Fruit fly (Drosophila melanogaster) whole organism, adult: ENCODE measurements around the gene CG5011.

ENCODE experiments used
- CG11617 ChIP-seq: fragments of 200-800 bp; sonication (Bioruptor generic); optimal IDR thresholded peaks from 2 replicates; lab custom pipeline; 2017; ENCODE audit warnings: mild to moderate bottlenecking, missing biosample characterization, missing genetic modification reagents, missing genetic modification characterization
- CG12768 ChIP-seq: fragments of 200-800 bp; sonication (Bioruptor generic); optimal IDR thresholded peaks from 2 replicates; lab custom pipeline; 2017; ENCODE audit warnings: missing biosample characterization, missing genetic modification characterization, mild to moderate bottlenecking, moderate library complexity, missing genetic modification reagents
- CG14711 ChIP-seq: fragments of 200-800 bp; sonication (Bioruptor generic); optimal IDR thresholded peaks from 2 replicates; lab custom pipeline; 2018; ENCODE audit warnings: missing biosample characterization, mild to moderate bottlenecking, missing genetic modification characterization, moderate library complexity
- CG1620 ChIP-seq: fragments of 200-800 bp; sonication (Bioruptor generic); optimal IDR thresholded peaks from 2 replicates; lab custom pipeline; 2016; ENCODE audit warnings: missing biosample characterization, missing genetic modification characterization
- CG33017 ChIP-seq: fragments of 200-800 bp; sonication (Bioruptor generic); optimal IDR thresholded peaks from 2 replicates; lab custom pipeline; 2018; ENCODE audit warnings: missing biosample characterization, mild to moderate bottlenecking, missing genetic modification characterization, moderate library complexity
- CG5204 ChIP-seq: fragments of 200-800 bp; sonication (Bioruptor generic); optimal IDR thresholded peaks from 2 replicates; lab custom pipeline; 2016; ENCODE audit warnings: missing biosample characterization, missing genetic modification characterization
- CG7045 ChIP-seq: fragments of 200-800 bp; sonication (Bioruptor generic); optimal IDR thresholded peaks from 2 replicates; lab custom pipeline; 2017; ENCODE audit warnings: missing biosample characterization, mild to moderate bottlenecking, missing genetic modification characterization
- CG7101 ChIP-seq: fragments of 200-800 bp; sonication (Bioruptor generic); optimal IDR thresholded peaks from 2 replicates; lab custom pipeline; 2018; ENCODE audit warnings: missing biosample characterization, mild to moderate bottlenecking, missing genetic modification characterization, moderate library complexity
- Clk ChIP-seq: fragments of 200-800 bp; sonication (Bioruptor generic); optimal IDR thresholded peaks from 2 replicates; lab custom pipeline; 2017; ENCODE audit warnings: missing biosample characterization, missing genetic modification characterization
- Crg-1 ChIP-seq: fragments of 200-800 bp; sonication (Bioruptor generic); optimal IDR thresholded peaks from 2 replicates; lab custom pipeline; 2016; ENCODE audit warnings: missing biosample characterization, missing genetic modification characterization
- Hr96 ChIP-seq: fragments of 200-800 bp; sonication (Bioruptor generic); optimal IDR thresholded peaks from 2 replicates; lab custom pipeline; 2016; ENCODE audit warnings: missing biosample characterization, missing genetic modification characterization
- Mnt ChIP-seq: fragments of 200-800 bp; sonication (Bioruptor generic); optimal IDR thresholded peaks from 2 replicates; lab custom pipeline; 2016; ENCODE audit warnings: missing biosample characterization, mild to moderate bottlenecking, missing genetic modification characterization
- bab1 ChIP-seq: fragments of 200-800 bp; sonication (Bioruptor generic); optimal IDR thresholded peaks from 3 replicates; lab custom pipeline; 2019; ENCODE audit warnings: missing biosample characterization, mild to moderate bottlenecking, missing genetic modification characterization, moderate library complexity
- cic ChIP-seq: fragments of 200-800 bp; sonication (Bioruptor generic); optimal IDR thresholded peaks from 2 replicates; lab custom pipeline; 2017; ENCODE audit warnings: missing biosample characterization, mild to moderate bottlenecking, missing genetic modification characterization, moderate library complexity
- cnc ChIP-seq, 2 experiments: fragments of >200 bp; optimal IDR thresholded peaks; 2 replicates each; lab custom pipeline; 2017
- kay ChIP-seq: fragments of 200-800 bp; sonication (Bioruptor generic); peaks from one replicate; lab custom pipeline; 2016; ENCODE audit warnings: missing biosample characterization, missing genetic modification characterization, borderline replicate concordance
- ovo ChIP-seq: fragments of 200-800 bp; sonication (Bioruptor generic); optimal IDR thresholded peaks from 2 replicates; lab custom pipeline; 2016; ENCODE audit warnings: missing biosample characterization, missing genetic modification characterization
- pad ChIP-seq: fragments of 200-800 bp; sonication (Bioruptor generic); optimal IDR thresholded peaks from 3 replicates; lab custom pipeline; 2017; ENCODE audit warnings: missing biosample characterization, missing genetic modification characterization, mild to moderate bottlenecking, moderate library complexity, missing genetic modification reagents
- tj ChIP-seq: fragments of 200-800 bp; sonication (Bioruptor generic); optimal IDR thresholded peaks from 3 replicates; lab custom pipeline; 2017; ENCODE audit warnings: missing biosample characterization, mild to moderate bottlenecking, missing genetic modification characterization, moderate library complexity
- toe ChIP-seq: fragments of 200-800 bp; sonication (Bioruptor generic); optimal IDR thresholded peaks from 2 replicates; lab custom pipeline; 2016; ENCODE audit warnings: missing biosample characterization, missing genetic modification characterization

CG5011 gene

DNA sequence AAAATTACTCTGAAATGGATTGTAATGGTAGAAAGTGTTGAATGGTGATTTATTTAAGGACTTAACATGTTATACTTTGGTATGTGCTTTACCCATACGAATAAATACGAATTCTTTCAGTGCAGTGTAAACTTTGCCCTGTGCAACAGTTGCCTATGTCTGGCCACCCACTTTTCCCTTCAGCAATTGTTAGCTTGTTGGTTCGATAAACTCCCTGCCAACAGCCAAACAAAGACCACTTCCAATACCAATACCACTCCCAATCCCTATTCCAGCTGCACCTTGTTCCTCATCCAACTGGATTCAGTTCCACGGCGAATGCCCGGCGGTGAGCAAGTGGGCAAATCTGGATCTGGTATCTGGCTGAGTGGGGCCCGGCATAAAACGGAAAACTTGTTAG lies 3.4 kb downstream of the CG5011 start, which contains the start of gene CG14342:
Gene CG14342 (plus strand): TSS at position 301 of the 400 bp plus-strand sequence.
- no peak for TF ChIP-seq CG12768 (GFP tag; lab: Kevin White, UChicago)
- no peak for TF ChIP-seq CG7045 (GFP tag; lab: Kevin White, UChicago)
- TF ChIP-seq CG14711 (tag; lab: Kevin White, UChicago) = no peak
- TF ChIP-seq CG11617 (GFP tag; lab: Kevin White, UChicago) = no peak
- TF ChIP-seq Hr96 (GFP tag; lab: Kevin White, UChicago) = no peak
- TF ChIP-seq pad = no peak
- TF ChIP-seq cic (GFP tag; lab: Kevin White, UChicago) = no peak
- TF ChIP-seq CG33017 (tag; lab: Kevin White, UChicago) = no peak
- no peak for TF ChIP-seq ovo (GFP tag; lab: Kevin White, UChicago)
- no peak for TF ChIP-seq kay
- no peak for TF ChIP-seq CG1620 (GFP tag; lab: Kevin White, UChicago)
- TF ChIP-seq CG5204 (GFP tag; lab: Kevin White, UChicago) = no peak
- TF ChIP-seq toe (GFP tag; lab: Kevin White, UChicago) = no peak
- TF ChIP-seq bab1 (GFP tag; lab: Kevin White, UChicago) = no peak
- TF ChIP-seq tj (GFP tag; lab: Kevin White, UChicago) = no peak
- TF ChIP-seq Clk (GFP tag; lab: Kevin White, UChicago) = no peak

DNA sequence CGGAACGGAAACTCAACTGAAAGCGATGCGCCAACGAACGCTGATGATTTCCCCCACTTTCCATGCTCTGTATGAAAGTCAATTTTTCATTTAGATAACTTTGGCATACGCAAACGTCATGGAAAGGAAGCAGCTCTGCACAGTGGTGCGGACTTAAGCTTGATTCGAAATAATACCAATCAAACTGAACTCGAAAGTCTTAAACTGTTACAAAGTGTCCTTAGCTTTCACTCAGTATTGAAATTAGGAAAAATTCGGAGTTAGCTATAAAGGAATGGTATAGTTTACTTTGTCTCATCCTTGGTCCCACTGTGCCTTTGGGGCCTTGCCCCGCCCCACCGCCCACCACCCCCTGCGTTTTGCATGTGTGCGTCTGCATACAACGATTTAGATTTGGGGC lies 7.0 kb downstream of the CG5011 start:
- TF ChIP-seq CG12768 (GFP tag; lab: Kevin White, UChicago) (no peak), kay (no peak), Hr96 (GFP tag; lab: Kevin White, UChicago) (no peak), toe (GFP tag; lab: Kevin White, UChicago) (no peak), ovo (GFP tag; lab: Kevin White, UChicago) (no peak), cic (GFP tag; lab: Kevin White, UChicago) (no peak), CG11617 (GFP tag; lab: Kevin White, UChicago) (no peak), tj (GFP tag; lab: Kevin White, UChicago) (no peak), Clk (GFP tag; lab: Kevin White, UChicago) (no peak), Crg-1 (GFP tag; lab: Kevin White, UChicago) (no peak), CG33017 (tag; lab: Kevin White, UChicago) (no peak), CG7101 (tag; lab: Kevin White, UChicago) (no peak), cnc (optimal IDR thresholded peaks at IDR 0.05; lab: Kevin White, UChicago) (no peak), pad (no peak), CG7045 (GFP tag; lab: Kevin White, UChicago) (no peak), CG5204 (GFP tag; lab: Kevin White, UChicago) (no peak), Mnt (no peak), CG1620 (GFP tag; lab: Kevin White, UChicago) (no peak), CG14711 (tag; lab: Kevin White, UChicago) (no peak), bab1 (GFP tag; lab: Kevin White, UChicago) (no peak)

DNA sequence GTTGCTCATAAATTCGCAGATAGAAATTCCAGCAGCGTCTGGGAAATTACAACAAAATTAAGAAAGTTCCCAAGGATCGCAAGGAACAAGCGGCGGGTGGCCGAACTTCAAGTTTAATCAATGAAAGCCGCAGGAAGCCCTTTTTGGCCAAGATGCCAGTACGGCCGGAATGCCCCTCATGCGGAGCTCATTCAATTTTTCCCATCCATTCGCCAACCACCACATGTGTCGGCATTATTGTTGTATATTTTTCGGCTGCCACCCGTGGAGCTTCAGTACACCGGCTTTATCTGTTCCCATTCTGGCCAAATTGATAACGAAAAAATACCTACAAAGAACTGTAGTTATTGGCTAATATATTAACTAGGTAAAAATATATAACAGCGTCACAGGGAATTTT lies 11.1 kb downstream of the CG5011 start:
- no peak for TF ChIP-seq CG14711 (tag; lab: Kevin White, UChicago)
- no peak for TF ChIP-seq CG7045 (GFP tag; lab: Kevin White, UChicago)
- TF ChIP-seq tj (GFP tag; lab: Kevin White, UChicago) = no peak
- TF ChIP-seq cnc (optimal IDR thresholded peaks at IDR 0.05; lab: Kevin White, UChicago) = no peak
- TF ChIP-seq CG1620 (GFP tag; lab: Kevin White, UChicago) = no peak
- no peak for TF ChIP-seq CG33017 (tag; lab: Kevin White, UChicago)
- no peak for TF ChIP-seq kay
- TF ChIP-seq pad = no peak
- no peak for TF ChIP-seq Mnt
- no peak for TF ChIP-seq bab1 (GFP tag; lab: Kevin White, UChicago)
- TF ChIP-seq CG7101 (tag; lab: Kevin White, UChicago) = no peak
- no peak for TF ChIP-seq toe (GFP tag; lab: Kevin White, UChicago)
- TF ChIP-seq Crg-1 (GFP tag; lab: Kevin White, UChicago) = no peak
- no peak for TF ChIP-seq Clk (GFP tag; lab: Kevin White, UChicago)
- TF ChIP-seq CG5204 (GFP tag; lab: Kevin White, UChicago) = no peak

DNA sequence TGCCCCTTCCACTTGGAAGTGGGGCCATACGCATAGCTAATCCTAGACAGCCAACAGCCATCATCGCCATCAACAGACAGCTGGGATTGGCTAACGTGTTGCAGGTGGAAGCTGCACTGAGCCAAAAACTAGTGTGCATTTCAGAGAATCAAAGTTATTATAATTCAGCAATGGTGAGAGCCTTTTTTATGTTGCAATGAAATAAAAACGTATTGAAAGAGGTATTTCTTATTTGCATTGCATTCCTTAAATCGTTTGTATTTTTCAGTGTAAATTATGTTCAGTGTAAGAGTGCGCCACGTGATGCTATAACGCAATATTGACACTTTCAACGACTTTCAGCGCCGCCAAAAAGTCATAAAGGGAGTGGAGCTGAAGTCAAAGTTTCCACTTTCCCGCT lies 13.1 kb downstream of the CG5011 start:
- TF ChIP-seq tj (GFP tag; lab: Kevin White, UChicago) (no peak), Crg-1 (GFP tag; lab: Kevin White, UChicago) (no peak), CG12768 (GFP tag; lab: Kevin White, UChicago) (no peak), CG11617 (GFP tag; lab: Kevin White, UChicago) (no peak)

DNA sequence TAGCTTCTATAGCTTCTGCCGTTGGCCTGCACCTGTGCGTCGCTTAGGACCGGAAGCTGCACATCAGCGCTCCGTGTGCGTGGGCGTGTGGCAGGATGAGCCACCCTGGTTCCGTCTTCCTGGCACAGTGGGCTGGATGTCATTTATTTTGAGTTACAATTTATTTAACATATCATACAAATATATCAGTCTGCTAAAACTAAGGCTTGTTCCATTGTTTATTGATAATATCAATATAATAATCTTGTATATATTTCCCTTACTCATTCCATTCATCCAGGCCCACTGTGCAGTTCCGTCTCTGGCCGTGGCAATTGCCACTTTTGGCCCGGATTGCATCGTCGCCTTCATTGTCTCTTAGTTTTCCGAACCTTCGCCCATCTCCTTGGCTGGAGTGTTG lies 14.0 kb downstream of the CG5011 start:
- TF ChIP-seq tj (GFP tag; lab: Kevin White, UChicago) (no peak), CG5204 (GFP tag; lab: Kevin White, UChicago) (no peak), CG12768 (GFP tag; lab: Kevin White, UChicago) (no peak), Mnt (no peak), CG11617 (GFP tag; lab: Kevin White, UChicago) (no peak), CG1620 (GFP tag; lab: Kevin White, UChicago) (no peak)

DNA sequence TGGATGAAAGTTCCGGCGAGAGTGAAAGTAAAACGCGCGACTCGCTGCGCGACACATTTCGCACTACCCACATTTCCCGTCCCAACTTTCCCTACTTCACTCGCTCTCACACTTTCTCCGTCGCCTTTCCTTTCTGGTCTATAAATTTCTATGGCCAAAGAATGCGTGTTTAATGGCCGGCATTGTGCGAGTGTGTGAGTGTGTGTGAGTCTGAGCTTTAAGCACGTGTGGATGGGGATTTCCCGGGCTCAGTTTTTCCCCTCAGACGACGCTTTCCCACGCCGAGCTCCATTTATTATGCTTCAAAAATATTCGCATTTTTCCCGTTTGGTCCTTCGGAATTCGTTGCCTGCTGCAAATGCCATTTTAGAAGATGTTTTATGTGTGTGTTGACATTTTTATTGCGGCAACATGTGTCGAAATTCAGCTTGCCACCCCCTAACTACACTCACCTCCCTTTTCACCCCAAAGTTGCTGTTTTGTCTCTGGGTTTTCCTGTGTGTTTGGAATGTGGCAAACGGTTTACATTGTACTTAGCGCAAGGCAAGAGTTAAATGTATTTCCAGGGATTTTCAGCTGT lies 16.7 kb downstream of the CG5011 start:
- TF ChIP-seq Clk (GFP tag; lab: Kevin White, UChicago) (no peak), ovo (GFP tag; lab: Kevin White, UChicago) (no peak), CG7101 (tag; lab: Kevin White, UChicago) (no peak), cnc (optimal IDR thresholded peaks at IDR 0.05; lab: Kevin White, UChicago) (no peak), CG12768 (GFP tag; lab: Kevin White, UChicago) (no peak), CG11617 (GFP tag; lab: Kevin White, UChicago) (no peak), kay (no peak), Hr96 (GFP tag; lab: Kevin White, UChicago) (no peak), CG1620 (GFP tag; lab: Kevin White, UChicago) (no peak), pad (no peak), CG14711 (tag; lab: Kevin White, UChicago) (no peak), toe (GFP tag; lab: Kevin White, UChicago) (no peak), Crg-1 (GFP tag; lab: Kevin White, UChicago) (no peak), bab1 (GFP tag; lab: Kevin White, UChicago) (no peak)
